Worm (Caenorhabditis elegans) whole organism, L4 larva: ENCODE measurements around the gene rpc-2.

Experiments used
- D1046.2 ChIP-seq: fragments of 200-800 bp; sonication (Bioruptor generic); IDR thresholded peaks from 2 replicates; pipeline ENCODE4 v1.3.6; 2022; ENCODE audit warnings: missing genetic modification characterization, missing compliant biosample characterization
- ZK546.5 ChIP-seq, 2 experiments: sonication (generic microtip); optimal IDR thresholded peaks; 2 replicates each; lab custom pipeline; 2017; ENCODE audit warnings: missing biosample characterization in 2 of 2, missing genetic modification characterization in 2 of 2
- dpl-1 ChIP-seq: fragments of 150-350 bp; optimal IDR thresholded peaks from 2 replicates; lab custom pipeline; 2014; ENCODE audit warnings: missing biosample characterization, missing genetic modification reagents, missing genetic modification characterization
- fos-1 ChIP-seq: fragments of 150-350 bp; optimal IDR thresholded peaks from 2 replicates; lab custom pipeline; 2014; ENCODE audit warnings: missing biosample characterization, missing genetic modification characterization
- lin-13 ChIP-seq: fragments of 150-350 bp; optimal IDR thresholded peaks from 2 replicates; lab custom pipeline; 2014; ENCODE audit warnings: missing biosample characterization, missing genetic modification reagents, missing genetic modification characterization
- nhr-237 ChIP-seq: sonication (generic microtip); optimal IDR thresholded peaks from 2 replicates; lab custom pipeline; 2017; ENCODE audit warnings: missing biosample characterization, missing genetic modification characterization
- pqm-1 ChIP-seq: sonication (generic microtip); optimal IDR thresholded peaks from 2 replicates; lab custom pipeline; 2017; ENCODE audit warnings: missing biosample characterization, missing genetic modification characterization
- unc-130 ChIP-seq: sonication (generic microtip); optimal IDR thresholded peaks from 2 replicates; lab custom pipeline; 2016; ENCODE audit warnings: missing genetic modification reagents, missing genetic modification characterization, missing compliant biosample characterization
- vab-7 ChIP-seq: fragments of 200-800 bp; sonication (Bioruptor generic); IDR thresholded peaks from 2 replicates; pipeline ENCODE4 v1.3.6; 2022; ENCODE audit warnings: missing genetic modification reagents, missing genetic modification characterization, missing compliant biosample characterization

DNA sequence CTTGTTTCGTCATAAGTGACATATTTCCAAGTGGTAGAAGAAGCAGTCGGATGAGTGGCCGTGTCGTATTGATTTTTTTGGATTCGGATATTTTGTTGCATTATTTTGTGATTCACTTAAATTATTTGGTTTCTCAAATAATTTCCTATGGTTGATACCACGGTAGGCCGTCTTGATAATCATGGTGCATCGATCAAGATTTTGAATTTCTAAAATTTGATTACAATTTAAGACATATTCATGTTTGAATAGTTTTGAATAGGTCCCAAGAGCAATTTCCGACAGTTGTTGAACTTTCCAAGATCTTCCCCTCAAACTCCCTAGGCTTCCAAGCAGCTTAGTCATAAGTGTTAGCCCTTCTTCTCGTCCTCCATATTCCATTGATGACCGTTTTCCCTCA lies 35.2 kb upstream of the rpc-2 start, which contains the start of gene D1044.4:
- TF ChIP-seq vab-7 (GFP tag; lab: Robert Waterston, UW) (no peak), D1046.2 (GFP tag; lab: Robert Waterston, UW) (no peak), unc-130 (GFP tag; lab: Kevin White, UChicago) (no peak), lin-13 (no peak), ZK546.5 (tag; optimal IDR thresholded peaks at IDR 0.05; lab: Kevin White, UChicago) (no peak), pqm-1 (tag; lab: Kevin White, UChicago) (no peak), nhr-237 (tag; lab: Kevin White, UChicago) (no peak), dpl-1 (GFP tag; lab: Kevin White, UChicago) (no peak), fos-1 (tag; lab: Kevin White, UChicago) (no peak)
